Worm (Caenorhabditis elegans): ENCODE measurements around the gene C49C8.2.

- TF ChIP-seq nhr-28 (tag; optimal IDR thresholded peaks at IDR 0.05) = no peak
- TF ChIP-seq fkh-10 (GFP tag; optimal IDR thresholded peaks at IDR 0.05) = no peak
- no peak for TF ChIP-seq nhr-25 (tag; optimal IDR thresholded peaks at IDR 0.05)
- TF ChIP-seq ZK546.5 (tag; optimal IDR thresholded peaks at IDR 0.05) = no peak
- TF ChIP-seq hmg-11 (tag; optimal IDR thresholded peaks at IDR 0.05) = no peak
Observed at ce11 chrIV:8650696-8651095, at the start of gene C49C8.2.

Measured in whole organism, L3 larva.